Worm (Caenorhabditis elegans): Measurements from ENCODE around the gene ugt-12.

- TF ChIP-seq lin-39 (tag; optimal IDR thresholded peaks at IDR 0.05) (no peak), ama-1 (optimal IDR thresholded peaks at IDR 0.05) (no peak), spr-1 (tag; optimal IDR thresholded peaks at IDR 0.05) (no peak)
Observed at ce11 chrV:4894971-4895370, 5.5 kb upstream of the ugt-12 start, which contains the start of gene ugt-11.
